Fruit fly (Drosophila melanogaster) whole organism, embryonic: ENCODE measurements around the gene CG6356.
A peak's percentile ranks its signal among the peaks of the same experiment; 100 is the strongest.

Experiments
- Adf1 ChIP-seq: fragments of 200-800 bp; sonication (Bioruptor generic); IDR thresholded peaks from 2 replicates; pipeline ENCODE4 v1.3.6; 2022; ENCODE audit warnings: missing biosample characterization, missing genetic modification characterization
- CG12236 ChIP-seq: fragments of 200-800 bp; sonication (Bioruptor generic); optimal IDR thresholded peaks from 2 replicates; lab custom pipeline; 2016; ENCODE audit warnings: missing biosample characterization, missing genetic modification characterization
- CG13424 ChIP-seq: fragments of 200-800 bp; sonication (Bioruptor generic); optimal IDR thresholded peaks from 2 replicates; lab custom pipeline; 2019; ENCODE audit warnings: missing biosample characterization, mild to moderate bottlenecking, missing genetic modification characterization, moderate library complexity
- CG15514 ChIP-seq: fragments of 200-800 bp; sonication (Bioruptor generic); optimal IDR thresholded peaks from 3 replicates; lab custom pipeline; 2017; ENCODE audit warnings: missing biosample characterization, missing genetic modification characterization, mild to moderate bottlenecking, moderate library complexity, missing genetic modification reagents
- CG1602 ChIP-seq: fragments of 200-800 bp; sonication (Bioruptor generic); optimal IDR thresholded peaks from 3 replicates; lab custom pipeline; 2016; ENCODE audit warnings: missing biosample characterization, missing genetic modification characterization
- CG16863 ChIP-seq: fragments of 200-800 bp; sonication (Bioruptor generic); optimal IDR thresholded peaks from 3 replicates; lab custom pipeline; 2016; ENCODE audit warnings: missing biosample characterization, missing genetic modification characterization
- CG18476 ChIP-seq: fragments of 200-800 bp; sonication (Bioruptor generic); optimal IDR thresholded peaks from 2 replicates; lab custom pipeline; 2016; ENCODE audit warnings: missing biosample characterization, mild to moderate bottlenecking, missing genetic modification characterization
- CG18764 ChIP-seq: fragments of 200-800 bp; sonication (Bioruptor generic); optimal IDR thresholded peaks from 3 replicates; lab custom pipeline; 2016; ENCODE audit warnings: missing biosample characterization, missing genetic modification characterization
- CG31224 ChIP-seq: fragments of 200-800 bp; sonication (Bioruptor generic); IDR thresholded peaks from 2 replicates; pipeline ENCODE4 v1.3.6; 2022; ENCODE audit warnings: missing biosample characterization, missing genetic modification characterization
- CG32532 ChIP-seq: fragments of 200-800 bp; sonication (Bioruptor generic); IDR thresholded peaks from 2 replicates; pipeline ENCODE4 v1.3.6; 2022; ENCODE audit warnings: missing biosample characterization, missing genetic modification characterization
- CG7271 ChIP-seq: fragments of 200-800 bp; sonication (Bioruptor generic); optimal IDR thresholded peaks from 2 replicates; lab custom pipeline; 2018; ENCODE audit warnings: missing biosample characterization, mild to moderate bottlenecking, missing genetic modification characterization, moderate library complexity
- CG7928 ChIP-seq: fragments of 200-800 bp; sonication (Bioruptor generic); optimal IDR thresholded peaks from 2 replicates; lab custom pipeline; 2017; ENCODE audit warnings: missing biosample characterization, mild to moderate bottlenecking, missing genetic modification characterization
- CG8281 ChIP-seq: fragments of 200-800 bp; sonication (Bioruptor generic); optimal IDR thresholded peaks from 2 replicates; lab custom pipeline; 2018; ENCODE audit warnings: missing biosample characterization, mild to moderate bottlenecking, missing genetic modification characterization, moderate library complexity
- CG8944 ChIP-seq: fragments of 200-800 bp; sonication (Bioruptor generic); optimal IDR thresholded peaks from 3 replicates; lab custom pipeline; 2016; ENCODE audit warnings: missing biosample characterization, missing genetic modification characterization
- CHES-1-like ChIP-seq: fragments of 200-800 bp; sonication (Bioruptor generic); optimal IDR thresholded peaks from 2 replicates; lab custom pipeline; 2016; ENCODE audit warnings: missing biosample characterization, missing genetic modification characterization
- Chrac-16 ChIP-seq: fragments of 200-800 bp; sonication (Bioruptor generic); optimal IDR thresholded peaks from 3 replicates; lab custom pipeline; 2016; ENCODE audit warnings: missing biosample characterization, missing genetic modification characterization
- D19A ChIP-seq: fragments of 200-800 bp; optimal IDR thresholded peaks from 3 replicates; lab custom pipeline; 2019; ENCODE audit warnings: missing biosample characterization, mild to moderate bottlenecking, missing genetic modification characterization, moderate library complexity
- Fer2 ChIP-seq: fragments of 200-800 bp; sonication (Bioruptor generic); optimal IDR thresholded peaks from 2 replicates; lab custom pipeline; 2018; ENCODE audit warnings: missing biosample characterization, mild to moderate bottlenecking, missing genetic modification characterization, moderate library complexity
- HmgD ChIP-seq: fragments of 200-800 bp; sonication (Bioruptor generic); optimal IDR thresholded peaks from 3 replicates; lab custom pipeline; 2016; ENCODE audit warnings: missing biosample characterization, missing genetic modification characterization
- Hsf ChIP-seq: fragments of 200-800 bp; sonication (Bioruptor generic); optimal IDR thresholded peaks from 3 replicates; lab custom pipeline; 2016; ENCODE audit warnings: missing biosample characterization, missing genetic modification characterization
- Mrtf ChIP-seq: fragments of 200-800 bp; sonication (Bioruptor generic); IDR thresholded peaks from 3 replicates; pipeline ENCODE4 v1.3.6; 2022; ENCODE audit warnings: missing biosample characterization, missing genetic modification characterization
- Six4 ChIP-seq: fragments of 200-800 bp; sonication (Bioruptor generic); optimal IDR thresholded peaks from 2 replicates; lab custom pipeline; 2016; ENCODE audit warnings: missing biosample characterization, missing genetic modification characterization
- TFAM ChIP-seq: fragments of 200-800 bp; sonication (Bioruptor generic); optimal IDR thresholded peaks from 2 replicates; lab custom pipeline; 2017; ENCODE audit warnings: missing biosample characterization, missing genetic modification characterization, inconsistent platforms
- Tbp ChIP-seq: fragments of >200 bp; optimal IDR thresholded peaks from 2 replicates; lab custom pipeline; 2018; ENCODE audit warnings: missing biosample characterization, missing genetic modification characterization
- ash1 ChIP-seq: fragments of 200-800 bp; sonication (Bioruptor generic); optimal IDR thresholded peaks from 2 replicates; lab custom pipeline; 2018; ENCODE audit warnings: missing biosample characterization, mild to moderate bottlenecking, missing genetic modification characterization
- bbx ChIP-seq: fragments of 200-800 bp; sonication (Bioruptor generic); IDR thresholded peaks from 2 replicates; pipeline ENCODE4 v1.3.6; 2022; ENCODE audit warnings: missing biosample characterization, missing genetic modification characterization; ENCODE audit not compliant: partially characterized antibody
- cad ChIP-seq: fragments of >200 bp; optimal IDR thresholded peaks from 2 replicates; lab custom pipeline; 2017; ENCODE audit warnings: missing biosample characterization, missing genetic modification characterization
- disco-r ChIP-seq: fragments of 200-800 bp; sonication (Bioruptor generic); optimal IDR thresholded peaks from 2 replicates; lab custom pipeline; 2016; ENCODE audit warnings: missing biosample characterization, missing genetic modification characterization
- emc ChIP-seq: fragments of 200-800 bp; sonication (Bioruptor generic); optimal IDR thresholded peaks from 2 replicates; lab custom pipeline; 2016; ENCODE audit warnings: missing biosample characterization, missing genetic modification characterization
- gro ChIP-seq: fragments of 200-800 bp; sonication (Bioruptor generic); optimal IDR thresholded peaks from 2 replicates; lab custom pipeline; 2016; ENCODE audit warnings: missing biosample characterization, missing genetic modification characterization
- hbn ChIP-seq: fragments of 200-800 bp; sonication (Bioruptor generic); IDR thresholded peaks from 2 replicates; pipeline ENCODE4 v1.3.6; 2022; ENCODE audit warnings: missing biosample characterization, missing genetic modification characterization; ENCODE audit not compliant: partially characterized antibody
- hkb ChIP-seq, 2 experiments: fragments of 200-800 bp in 1 of 2; fragments of >200 bp in 1 of 2; sonication (Bioruptor generic) in 1 of 2; IDR thresholded peaks in 1 of 2; optimal IDR thresholded peaks in 1 of 2; 2 replicates each; pipeline versions ENCODE4 v1.3.6 to Lab custom; 2017 to 2022; ENCODE audit warnings: missing biosample characterization in 1 of 2, missing genetic modification characterization in 1 of 2
- klu ChIP-seq: fragments of 200-800 bp; sonication (Bioruptor generic); IDR thresholded peaks from 2 replicates; pipeline ENCODE4 v1.3.6; 2022; ENCODE audit warnings: missing biosample characterization, missing genetic modification characterization
- mam ChIP-seq: fragments of 200-800 bp; sonication (Bioruptor generic); optimal IDR thresholded peaks from 3 replicates; lab custom pipeline; 2016; ENCODE audit warnings: missing biosample characterization, missing genetic modification characterization
- mld ChIP-seq: fragments of 200-800 bp; sonication (Bioruptor generic); IDR thresholded peaks from 3 replicates; pipeline ENCODE4 v1.3.6; 2022; ENCODE audit warnings: missing biosample characterization, missing genetic modification characterization; ENCODE audit not compliant: partially characterized antibody
- nerfin-2 ChIP-seq: fragments of 200-800 bp; sonication (Bioruptor generic); IDR thresholded peaks from 2 replicates; pipeline ENCODE4 v1.3.6; 2022; ENCODE audit warnings: missing biosample characterization, missing genetic modification characterization; ENCODE audit not compliant: partially characterized antibody
- otp ChIP-seq: fragments of 200-800 bp; sonication (Bioruptor generic); IDR thresholded peaks from 3 replicates; pipeline ENCODE4, ENCODE4 v1.3.6; 2022; ENCODE audit warnings: missing biosample characterization, missing genetic modification characterization
- pan ChIP-seq, 4 experiments: fragments of >200 bp in 3 of 4; fragments of 200-800 bp in 1 of 4; sonication (Bioruptor generic) in 1 of 4; optimal IDR thresholded peaks in 3 of 4; IDR thresholded peaks in 1 of 4; 2 replicates each; pipeline versions ENCODE4 v1.3.6 to Lab custom; 2017 to 2022; ENCODE audit warnings: missing biosample characterization in 2 of 4, missing genetic modification characterization in 2 of 4, mixed read lengths in 1 of 4
- peb ChIP-seq: fragments of 200-800 bp; sonication (Bioruptor generic); IDR thresholded peaks from 2 replicates; pipeline ENCODE4 v1.3.6; 2022; ENCODE audit warnings: missing biosample characterization, missing genetic modification characterization
- pnt ChIP-seq: fragments of 200-800 bp; sonication (Bioruptor generic); optimal IDR thresholded peaks from 3 replicates; lab custom pipeline; 2016; ENCODE audit warnings: missing biosample characterization, missing genetic modification characterization
- ranshi ChIP-seq: fragments of 200-800 bp; sonication (Bioruptor generic); IDR thresholded peaks from 2 replicates; pipeline ENCODE4 v1.3.6; 2022; ENCODE audit warnings: missing biosample characterization, missing genetic modification characterization
- run ChIP-seq: fragments of 200-800 bp; sonication (Bioruptor generic); optimal IDR thresholded peaks from 3 replicates; lab custom pipeline; 2018; ENCODE audit warnings: missing biosample characterization, mild to moderate bottlenecking, missing genetic modification characterization
- tll ChIP-seq, 2 experiments: fragments of 200-800 bp in 1 of 2; fragments of >200 bp in 1 of 2; sonication (Bioruptor generic) in 1 of 2; optimal IDR thresholded peaks; 2 replicates each; lab custom pipeline; 2017 to 2019; ENCODE audit warnings: missing biosample characterization in 2 of 2, missing genetic modification characterization in 2 of 2, mild to moderate bottlenecking in 1 of 2, moderate library complexity in 1 of 2
- tup ChIP-seq: fragments of 200-800 bp; sonication (Bioruptor generic); optimal IDR thresholded peaks from 2 replicates; lab custom pipeline; 2016; ENCODE audit warnings: missing biosample characterization, mild to moderate bottlenecking, missing genetic modification characterization, moderate library complexity
- tx ChIP-seq: fragments of 200-800 bp; sonication (Bioruptor generic); optimal IDR thresholded peaks from 2 replicates; lab custom pipeline; 2016; ENCODE audit warnings: missing biosample characterization, missing genetic modification characterization
- vnd ChIP-seq: fragments of 200-800 bp; sonication (Bioruptor generic); IDR thresholded peaks from 3 replicates; pipeline ENCODE4 v1.3.6; 2022; ENCODE audit warnings: missing biosample characterization, missing genetic modification characterization; ENCODE audit not compliant: partially characterized antibody
- wek ChIP-seq: fragments of 200-800 bp; sonication (Bioruptor generic); optimal IDR thresholded peaks from 3 replicates; lab custom pipeline; 2018; ENCODE audit warnings: missing biosample characterization, mild to moderate bottlenecking, missing genetic modification characterization, moderate library complexity
- z ChIP-seq: fragments of 200-800 bp; sonication (Bioruptor generic); IDR thresholded peaks from 3 replicates; pipeline ENCODE4 v1.3.6; 2022; ENCODE audit warnings: missing biosample characterization, missing genetic modification characterization
- zfh1 ChIP-seq: fragments of 200-800 bp; sonication (Bioruptor generic); IDR thresholded peaks from 3 replicates; pipeline ENCODE4 v1.3.6; 2022; ENCODE audit warnings: missing biosample characterization, missing genetic modification characterization

Gene CG6356

DNA sequence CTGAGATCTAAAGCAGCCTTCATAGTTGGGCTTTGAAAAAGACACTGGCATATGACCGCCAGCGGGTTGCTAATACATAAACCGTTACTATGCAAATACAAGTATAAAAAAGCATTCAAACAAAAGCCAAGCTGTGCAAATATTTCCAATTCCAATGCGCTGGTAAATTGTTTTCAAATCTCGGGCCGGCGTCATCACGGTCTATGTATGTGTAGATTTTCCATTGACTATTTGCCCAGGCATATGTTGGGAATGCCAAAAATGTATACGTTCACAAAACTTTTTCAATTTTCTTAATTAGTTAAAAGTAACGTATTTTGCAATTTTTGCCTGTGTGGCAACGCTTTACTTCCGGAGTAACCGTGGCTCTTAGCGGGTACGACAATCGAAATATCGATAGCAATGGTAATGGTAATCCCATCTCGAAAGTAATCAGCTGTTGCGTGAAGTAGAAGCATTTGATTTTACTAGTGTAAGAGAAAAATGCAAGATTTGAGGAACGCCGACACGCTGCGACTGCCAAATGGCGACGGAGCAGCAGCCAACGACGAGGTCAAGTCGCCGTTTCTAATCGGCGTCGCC is 6.1 kb downstream of the CG6356 start, which contains the start of the genes CG34290 and Uck (continued):
- peak; percentile 14 for TF ChIP-seq disco-r
- peak; percentile 54; the same call in 1 of the 3 replicates for TF ChIP-seq vnd (GFP tag; lab: Robert Waterston, UW)
- no peak for TF ChIP-seq run
- TF ChIP-seq CG13424 (tag; lab: Kevin White, UChicago), result peak; percentile 63
- TF ChIP-seq ash1, result peak; percentile 83
- no peak for TF ChIP-seq CG18476 (GFP tag; lab: Kevin White, UChicago)
- peak; percentile 64 for TF ChIP-seq CG7271 (tag; lab: Kevin White, UChicago)
- TF ChIP-seq CG8944, result peak; percentile 15
- TF ChIP-seq klu (GFP tag; lab: Robert Waterston, UW), result no peak
- peak; percentile 85 for TF ChIP-seq hbn (GFP tag; lab: Robert Waterston, UW)
- peak; percentile 81 for TF ChIP-seq wek (GFP tag; lab: Kevin White, UChicago)
- TF ChIP-seq ranshi (GFP tag; lab: Robert Waterston, UW), result peak; percentile 60; the same call in 1 of the 2 replicates
- no peak for TF ChIP-seq z (GFP tag; lab: Robert Waterston, UW)
- TF ChIP-seq CG31224 (GFP tag; lab: Robert Waterston, UW), result no peak
- no peak for TF ChIP-seq cad (GFP tag; lab: Kevin White, UChicago)
- TF ChIP-seq Chrac-16 (GFP tag; lab: Kevin White, UChicago), result peak; percentile 2
- peak; percentile 72 for TF ChIP-seq CG12236
- TF ChIP-seq mld (GFP tag; lab: Robert Waterston, UW), result peak; percentile 65; the same call in 1 of the 3 replicates
- TF ChIP-seq otp (GFP tag; lab: Robert Waterston, UW), result peak; percentile 89
- TF ChIP-seq nerfin-2 (GFP tag; lab: Robert Waterston, UW), result peak; percentile 63
- TF ChIP-seq TFAM, result peak; percentile 48
- 0 out of 2 replicates have a peak, but pooled peaks have one; percentile 15 for TF ChIP-seq peb (GFP tag; lab: Robert Waterston, UW)
- TF ChIP-seq emc, result peak; percentile 66
- peak; percentile 65 for TF ChIP-seq CG16863 (GFP tag; lab: Kevin White, UChicago)
- TF ChIP-seq CG15514, result peak; percentile 91
- peak; percentile 67 for TF ChIP-seq mam (GFP tag; lab: Kevin White, UChicago)
- TF ChIP-seq Mrtf, result no peak
- no peak for TF ChIP-seq tll (GFP tag; optimal IDR thresholded peaks at IDR 0.05; lab: Kevin White, UChicago)
- peak; percentile 76 for TF ChIP-seq zfh1 (GFP tag; lab: Robert Waterston, UW)
- no peak for TF ChIP-seq pan (optimal IDR thresholded peaks at IDR 0.05; lab: Kevin White, UChicago)
- peak in 1 of 2 experiments; percentile 56 for TF ChIP-seq pan (GFP tag; optimal IDR thresholded peaks at IDR 0.05 in 1 of 2, IDR thresholded peaks at IDR 0.05 in 1 of 2)
- peak; percentile 78 for TF ChIP-seq CG32532 (GFP tag; lab: Robert Waterston, UW)
- TF ChIP-seq bbx (GFP tag; lab: Robert Waterston, UW), result peak; percentile 89
- TF ChIP-seq CG1602, result peak; percentile 32
- peak; percentile 79 for TF ChIP-seq CHES-1-like
- peak; percentile 78 for TF ChIP-seq HmgD (GFP tag; lab: Kevin White, UChicago)
- peak; percentile 54 for TF ChIP-seq CG8281 (tag; lab: Kevin White, UChicago)
- TF ChIP-seq CG18764, result peak; percentile 54
- no peak for TF ChIP-seq hkb (optimal IDR thresholded peaks at IDR 0.05; lab: Kevin White, UChicago)
- peak; percentile 78 for TF ChIP-seq hkb (GFP tag; IDR thresholded peaks at IDR 0.05; lab: Robert Waterston, UW)
- TF ChIP-seq pnt (GFP tag; lab: Kevin White, UChicago), result no peak
- peak; percentile 76 for TF ChIP-seq Fer2 (tag; lab: Kevin White, UChicago)
- peak; percentile 78 for TF ChIP-seq Hsf (GFP tag; lab: Kevin White, UChicago)
- TF ChIP-seq Adf1 (GFP tag; lab: Robert Waterston, UW), result peak; percentile 36; the same call in 1 of the 2 replicates
- no peak for TF ChIP-seq D19A (tag; lab: Kevin White, UChicago)
- peak; percentile 67 for TF ChIP-seq tx (GFP tag; lab: Kevin White, UChicago)
- TF ChIP-seq gro (GFP tag; lab: Kevin White, UChicago), result peak; percentile 90
- TF ChIP-seq Six4 (GFP tag; lab: Kevin White, UChicago), result peak; percentile 43
- TF ChIP-seq tup, result no peak
- TF ChIP-seq CG7928 (GFP tag; lab: Kevin White, UChicago), result no peak
- no peak for TF ChIP-seq Tbp
